Fruit fly (Drosophila melanogaster) whole organism, wandering third instar larva: ENCODE results near the gene CG31510.

ENCODE experiments used
- Abd-B ChIP-seq: fragments of >200 bp; optimal IDR thresholded peaks from 2 replicates; lab custom pipeline; 2017; ENCODE audit warnings: missing biosample characterization, missing genetic modification characterization
- Dfd ChIP-seq: fragments of >200 bp; optimal IDR thresholded peaks from 2 replicates; lab custom pipeline; 2017; ENCODE audit warnings: missing biosample characterization, missing genetic modification characterization
- GATAd ChIP-seq: sonication (Bioruptor generic); optimal IDR thresholded peaks from 2 replicates; lab custom pipeline; 2016; ENCODE audit warnings: missing biosample characterization, missing genetic modification characterization
- HLH106 ChIP-seq: fragments of 200-800 bp; optimal IDR thresholded peaks from 3 replicates; lab custom pipeline; 2019; ENCODE audit warnings: missing biosample characterization, mild to moderate bottlenecking, missing genetic modification characterization, moderate library complexity
- Hr78 ChIP-seq: fragments of >200 bp; optimal IDR thresholded peaks from 2 replicates; lab custom pipeline; 2017; ENCODE audit warnings: missing biosample characterization, missing genetic modification characterization
- br ChIP-seq: fragments of 200-800 bp; sonication (Bioruptor generic); optimal IDR thresholded peaks from 2 replicates; lab custom pipeline; 2016; ENCODE audit warnings: missing biosample characterization, missing genetic modification characterization
- dsf ChIP-seq: sonication (Bioruptor generic); optimal IDR thresholded peaks from 2 replicates; lab custom pipeline; 2016; ENCODE audit warnings: missing biosample characterization, missing genetic modification characterization, borderline replicate concordance
- pan ChIP-seq: fragments of >200 bp; optimal IDR thresholded peaks from 2 replicates; lab custom pipeline; 2017
- psq ChIP-seq: fragments of 200-800 bp; sonication (Bioruptor generic); optimal IDR thresholded peaks from 3 replicates; lab custom pipeline; 2017; ENCODE audit warnings: missing biosample characterization, mild to moderate bottlenecking, missing genetic modification characterization, moderate library complexity
- usp ChIP-seq: fragments of >200 bp; optimal IDR thresholded peaks from 2 replicates; lab custom pipeline; 2017; ENCODE audit warnings: missing biosample characterization, missing genetic modification characterization
- woc ChIP-seq: sonication (Bioruptor generic); optimal IDR thresholded peaks from 2 replicates; lab custom pipeline; 2016; ENCODE audit warnings: missing biosample characterization, mild to moderate bottlenecking, missing genetic modification characterization

DNA sequence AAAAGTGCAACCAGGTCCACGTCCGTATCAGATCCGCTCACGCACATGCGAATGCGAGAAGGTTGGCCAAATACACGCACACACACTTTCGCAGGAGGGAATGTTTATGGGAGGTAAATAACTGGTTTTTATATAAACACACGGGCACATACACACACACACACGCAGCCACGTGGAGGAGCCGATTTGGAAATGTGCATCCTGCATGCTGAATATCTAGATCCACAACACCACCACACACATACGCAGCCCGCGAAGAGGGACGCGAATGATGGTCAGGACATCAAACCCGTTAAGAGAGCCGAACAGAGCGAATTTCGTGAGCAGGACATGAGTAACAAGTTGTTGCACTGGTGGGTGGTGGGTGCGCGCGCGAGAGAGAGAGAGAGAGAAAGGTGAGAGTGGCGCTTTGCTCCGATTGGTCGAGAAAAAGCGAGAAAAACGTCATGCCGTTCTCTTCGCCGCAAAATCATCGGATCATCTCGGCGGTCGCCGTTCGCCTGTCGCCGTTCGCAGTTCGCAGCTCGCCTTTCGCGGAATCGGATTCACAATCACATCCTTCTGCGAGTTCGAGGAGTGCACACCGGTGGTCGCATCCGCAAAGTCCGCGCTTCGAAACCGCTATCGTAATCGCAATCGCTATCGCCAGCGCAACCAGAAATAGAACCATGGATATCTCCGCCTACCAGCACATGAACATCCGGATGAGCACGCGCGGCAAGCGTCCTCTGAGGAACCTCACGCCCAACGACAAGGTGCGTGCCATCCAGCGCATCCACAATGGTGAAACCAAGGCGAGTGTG lies 15.0 kb upstream of the CG31510 start, which contains the start of gene danr:
- no peak for TF ChIP-seq br (GFP tag; lab: Kevin White, UChicago)
- TF ChIP-seq usp (GFP tag; lab: Kevin White, UChicago) = no peak
- TF ChIP-seq Hr78 (GFP tag; lab: Kevin White, UChicago) = no peak
- no peak for TF ChIP-seq dsf
- no peak for TF ChIP-seq GATAd (GFP tag; lab: Kevin White, UChicago)
- no peak for TF ChIP-seq HLH106 (tag; lab: Kevin White, UChicago)
- no peak for TF ChIP-seq Abd-B (GFP tag; lab: Kevin White, UChicago)
- no peak for TF ChIP-seq woc (GFP tag; lab: Kevin White, UChicago)
- no peak for TF ChIP-seq Dfd (GFP tag; lab: Kevin White, UChicago)
- TF ChIP-seq pan (lab: Kevin White, UChicago) = no peak
- no peak for TF ChIP-seq psq (GFP tag; lab: Kevin White, UChicago)
